Worm (Caenorhabditis elegans) whole organism, young adult: ENCODE results near the gene F11A10.6.
A peak's percentile ranks its signal among the peaks of the same experiment; 100 is the strongest.
"Not testable (repeated sequence)": the region's sequence is repeated elsewhere in the genome, so short reads cannot be mapped to it uniquely, and the experiment has no call there.

Source experiments
- B0035.1 ChIP-seq: sonication (generic microtip); optimal IDR thresholded peaks from 2 replicates; lab custom pipeline; 2016; ENCODE audit warnings: missing genetic modification characterization, mild to moderate bottlenecking, missing compliant biosample characterization, missing genotype, missing genetic modification reagents
- B0261.1 ChIP-seq: sonication (generic microtip); optimal IDR thresholded peaks from 2 replicates; lab custom pipeline; 2016; ENCODE audit warnings: mild to moderate bottlenecking, missing genetic modification characterization, moderate library complexity, missing compliant biosample characterization
- F22D6.2 ChIP-seq: sonication (generic microtip); optimal IDR thresholded peaks from 2 replicates; lab custom pipeline; 2016; ENCODE audit warnings: mild to moderate bottlenecking, missing genetic modification characterization, missing compliant biosample characterization
- F39B2.1 ChIP-seq: fragments of 200-800 bp; sonication (Bioruptor generic); IDR thresholded peaks from 2 replicates; pipeline ENCODE4 v1.3.6; 2022; ENCODE audit warnings: missing genetic modification reagents, missing genetic modification characterization, missing compliant biosample characterization
- K11D2.4 ChIP-seq: fragments of 200-800 bp; sonication (Bioruptor generic); IDR thresholded peaks from 2 replicates; pipeline ENCODE4 v1.3.6; 2022; ENCODE audit warnings: missing genetic modification reagents, missing genetic modification characterization, missing compliant biosample characterization
- atf-7 ChIP-seq: sonication (generic microtip); optimal IDR thresholded peaks from 2 replicates; lab custom pipeline; 2017; ENCODE audit warnings: mild to moderate bottlenecking, missing genetic modification characterization, missing compliant biosample characterization
- athp-1 ChIP-seq: sonication (generic microtip); optimal IDR thresholded peaks from 2 replicates; lab custom pipeline; 2017; ENCODE audit warnings: mild to moderate bottlenecking, missing genetic modification characterization, missing compliant biosample characterization
- cebp-1 ChIP-seq, 2 experiments: fragments of 200-800 bp in 1 of 2; sonication (Bioruptor generic) in 1 of 2; sonication (generic microtip) in 1 of 2; IDR thresholded peaks in 1 of 2; optimal IDR thresholded peaks in 1 of 2; 2 replicates each; pipeline versions ENCODE4 v1.3.6 to Lab custom; 2017 to 2022; ENCODE audit warnings: missing compliant biosample characterization in 2 of 2, missing genetic modification characterization in 2 of 2, mild to moderate bottlenecking in 1 of 2, missing genetic modification reagents in 1 of 2, moderate library complexity in 1 of 2
- ceh-40 ChIP-seq: fragments of 200-800 bp; sonication (Bioruptor generic); IDR thresholded peaks from 2 replicates; pipeline ENCODE4 v1.3.6; 2022; ENCODE audit warnings: missing genetic modification characterization, missing compliant biosample characterization
- efl-1 ChIP-seq: fragments of 150-350 bp; optimal IDR thresholded peaks from 2 replicates; lab custom pipeline; 2014; ENCODE audit warnings: missing biosample characterization, missing genetic modification reagents, missing genetic modification characterization
- egl-18 ChIP-seq: fragments of 200-800 bp; sonication (Bioruptor generic); IDR thresholded peaks from 2 replicates; pipeline ENCODE4 v1.3.6; 2022; ENCODE audit warnings: missing genetic modification reagents, missing genetic modification characterization, missing compliant biosample characterization
- egl-44 ChIP-seq: fragments of 200-800 bp; sonication (Bioruptor generic); IDR thresholded peaks from 2 replicates; pipeline ENCODE4 v1.3.6; 2022; ENCODE audit warnings: missing genetic modification reagents, missing genetic modification characterization, missing compliant biosample characterization
- egrh-3 ChIP-seq: fragments of 200-800 bp; sonication (Bioruptor generic); IDR thresholded peaks from 2 replicates; pipeline ENCODE4 v1.3.6; 2022; ENCODE audit warnings: missing genetic modification reagents, missing genetic modification characterization, missing compliant biosample characterization
- ets-4 ChIP-seq: fragments of 200-800 bp; sonication (Bioruptor generic); optimal IDR thresholded peaks from 2 replicates; lab custom pipeline; 2018; ENCODE audit warnings: mild to moderate bottlenecking, missing genetic modification characterization, missing compliant biosample characterization
- gei-17 ChIP-seq: fragments of 200-800 bp; sonication (Bioruptor generic); optimal IDR thresholded peaks from 2 replicates; lab custom pipeline; 2018; ENCODE audit warnings: mild to moderate bottlenecking, missing genetic modification characterization, missing compliant biosample characterization
- him-1 ChIP-seq: sonication (generic microtip); optimal IDR thresholded peaks from 2 replicates; lab custom pipeline; 2016; ENCODE audit warnings: missing genotype, missing genetic modification reagents, missing genetic modification characterization, missing compliant biosample characterization
- hlh-12 ChIP-seq: sonication (generic microtip); optimal IDR thresholded peaks from 2 replicates; lab custom pipeline; 2016; ENCODE audit warnings: missing genetic modification characterization, missing compliant biosample characterization
- hrde-1 ChIP-seq: sonication (generic microtip); optimal IDR thresholded peaks from 2 replicates; lab custom pipeline; 2016; ENCODE audit warnings: missing genetic modification characterization, mild to moderate bottlenecking, missing compliant biosample characterization, moderate library complexity, missing genotype, missing genetic modification reagents, borderline replicate concordance
- hsf-1 ChIP-seq: fragments of 200-800 bp; sonication (Bioruptor generic); IDR thresholded peaks from 2 replicates; pipeline ENCODE4 v1.3.6; 2022; ENCODE audit warnings: missing genetic modification reagents, missing genetic modification characterization, missing compliant biosample characterization
- let-526 ChIP-seq: fragments of 200-800 bp; sonication (Bioruptor generic); IDR thresholded peaks from 2 replicates; pipeline ENCODE4 v1.3.6; 2022; ENCODE audit warnings: missing genetic modification reagents, missing genetic modification characterization, missing compliant biosample characterization
- let-607 ChIP-seq, 2 experiments: fragments of 200-800 bp in 1 of 2; sonication (Bioruptor generic) in 1 of 2; sonication (generic microtip) in 1 of 2; optimal IDR thresholded peaks; 2 replicates each; lab custom pipeline; 2016 to 2018; ENCODE audit warnings: mild to moderate bottlenecking in 2 of 2, missing compliant biosample characterization in 2 of 2, missing genetic modification characterization in 2 of 2, moderate library complexity in 2 of 2, missing genotype in 1 of 2
- lin-26 ChIP-seq: fragments of 200-800 bp; sonication (Bioruptor generic); IDR thresholded peaks from 2 replicates; pipeline ENCODE4 v1.3.6; 2022; ENCODE audit warnings: missing genetic modification reagents, missing genetic modification characterization, missing compliant biosample characterization
- lsl-1 ChIP-seq: fragments of 200-800 bp; sonication (Bioruptor generic); optimal IDR thresholded peaks from 2 replicates; lab custom pipeline; 2018; ENCODE audit warnings: mild to moderate bottlenecking, missing genetic modification characterization, moderate library complexity, missing compliant biosample characterization
- mxl-1 ChIP-seq: sonication (generic microtip); optimal IDR thresholded peaks from 2 replicates; lab custom pipeline; 2016; ENCODE audit warnings: missing genetic modification characterization, missing compliant biosample characterization
- nhr-90 ChIP-seq: sonication (generic microtip); optimal IDR thresholded peaks from 2 replicates; lab custom pipeline; 2016; ENCODE audit warnings: missing genotype, mild to moderate bottlenecking, missing genetic modification characterization, missing compliant biosample characterization
- pbrm-1 ChIP-seq: fragments of 200-800 bp; sonication (Bioruptor generic); IDR thresholded peaks from 2 replicates; pipeline ENCODE4 v1.3.6; 2022; ENCODE audit warnings: missing genetic modification reagents, missing genetic modification characterization, missing compliant biosample characterization
- rcor-1 ChIP-seq: fragments of 200-800 bp; sonication (Bioruptor generic); IDR thresholded peaks from 2 replicates; pipeline ENCODE4 v1.3.6; 2022; ENCODE audit warnings: missing genetic modification reagents, missing genetic modification characterization, missing compliant biosample characterization
- sdz-38 ChIP-seq: sonication (generic microtip); optimal IDR thresholded peaks from 2 replicates; lab custom pipeline; 2016; ENCODE audit warnings: missing genotype, missing genetic modification characterization, missing compliant biosample characterization
- snpc-1.1 ChIP-seq: sonication (generic microtip); optimal IDR thresholded peaks from 2 replicates; lab custom pipeline; 2017; ENCODE audit warnings: missing genetic modification characterization, mild to moderate bottlenecking, missing compliant biosample characterization, antibody characterized with exemption, moderate library complexity, missing genotype, missing genetic modification reagents; ENCODE audit not compliant: insufficient read depth
- snpc-4 ChIP-seq, 5 experiments: fragments of 150-350 bp in 1 of 5; sonication (generic microtip) in 4 of 5; optimal IDR thresholded peaks; 2 replicates each; lab custom pipeline; 2014 to 2018; ENCODE audit warnings: missing genetic modification characterization in 5 of 5, missing biosample characterization in 3 of 5, antibody characterized with exemption in 2 of 5, mild to moderate bottlenecking in 2 of 5, missing compliant biosample characterization in 2 of 5, missing genotype in 2 of 5, moderate library complexity in 2 of 5, missing genetic modification reagents in 1 of 5
- sptf-2 ChIP-seq: fragments of 200-800 bp; sonication (Bioruptor generic); optimal IDR thresholded peaks from 2 replicates; lab custom pipeline; 2018; ENCODE audit warnings: mild to moderate bottlenecking, missing genetic modification characterization, missing compliant biosample characterization
- ztf-18 ChIP-seq: sonication (generic microtip); optimal IDR thresholded peaks from 2 replicates; lab custom pipeline; 2016; ENCODE audit warnings: missing genotype, mild to moderate bottlenecking, missing genetic modification characterization, missing compliant biosample characterization
- ztf-3 ChIP-seq: fragments of 200-800 bp; sonication (Bioruptor generic); optimal IDR thresholded peaks from 2 replicates; lab custom pipeline; 2018; ENCODE audit warnings: mild to moderate bottlenecking, missing genetic modification characterization, missing compliant biosample characterization

Gene F11A10.6

ce11 chrIV:12089551-12089950 lies at the start of gene F11A10.6:
TSS of gene F11A10.6 (minus strand) at chrIV:12089651.
- no peak for TF ChIP-seq lin-26 (GFP tag; lab: Robert Waterston, UW)
- no peak for TF ChIP-seq atf-7 (tag; lab: Kevin White, UChicago)
- TF ChIP-seq gei-17: no peak

ce11 chrIV:12138093-12138492 lies 48.6 kb upstream of the F11A10.6 start, which contains the start of gene B0001.4:
TSS of gene B0001.4 (minus strand) at chrIV:12138193.
- TF ChIP-seq gei-17; mxl-1; ceh-40 (GFP tag; lab: Robert Waterston, UW): not testable (repeated sequence)

ce11 chrIV:12134991-12135390 lies 45.5 kb upstream of the F11A10.6 start:
- TF ChIP-seq egl-44: no peak
- no peak for TF ChIP-seq hlh-12
- no peak for TF ChIP-seq sptf-2 (GFP tag; lab: Kevin White, UChicago)
- TF ChIP-seq nhr-90 (tag; lab: Kevin White, UChicago): no peak
- peak; percentile 23 for TF ChIP-seq hrde-1
- no peak for TF ChIP-seq egl-18 (GFP tag; lab: Robert Waterston, UW)
- no peak for TF ChIP-seq egrh-3
- TF ChIP-seq B0261.1 (tag; lab: Kevin White, UChicago): no peak
- TF ChIP-seq let-607 (tag; optimal IDR thresholded peaks at IDR 0.05; lab: Kevin White, UChicago): no peak
- no peak for TF ChIP-seq rcor-1 (GFP tag; lab: Robert Waterston, UW)
- TF ChIP-seq efl-1 (GFP tag; lab: Kevin White, UChicago): no peak
- peak; percentile 99 for TF ChIP-seq him-1 (tag; lab: Kevin White, UChicago)
- no peak for TF ChIP-seq F39B2.1 (GFP tag; lab: Robert Waterston, UW)
- peak; percentile 1 for TF ChIP-seq lsl-1 (GFP tag; lab: Kevin White, UChicago)
- no peak for TF ChIP-seq pbrm-1 (GFP tag; lab: Robert Waterston, UW)

ce11 chrIV:12133776-12134175 lies 44.3 kb upstream of the F11A10.6 start:
- no peak for TF ChIP-seq ztf-3 (GFP tag; lab: Kevin White, UChicago)
- TF ChIP-seq F22D6.2: no peak
- no peak for TF ChIP-seq rcor-1 (GFP tag; lab: Robert Waterston, UW)
- TF ChIP-seq ztf-18 (tag; lab: Kevin White, UChicago): no peak
- no peak for TF ChIP-seq B0035.1
- no peak for TF ChIP-seq athp-1 (tag; lab: Kevin White, UChicago)
- no peak for TF ChIP-seq K11D2.4 (GFP tag; lab: Robert Waterston, UW)
- no peak for TF ChIP-seq cebp-1 (GFP tag; IDR thresholded peaks at IDR 0.05; lab: Robert Waterston, UW)
- no peak for TF ChIP-seq cebp-1 (tag; optimal IDR thresholded peaks at IDR 0.05; lab: Kevin White, UChicago)
- TF ChIP-seq egl-44: no peak
- no peak for TF ChIP-seq lin-26 (GFP tag; lab: Robert Waterston, UW)
- no peak for TF ChIP-seq ets-4 (GFP tag; lab: Kevin White, UChicago)
- no peak for TF ChIP-seq sdz-38
- no peak for TF ChIP-seq sptf-2 (GFP tag; lab: Kevin White, UChicago)
- TF ChIP-seq let-526 (GFP tag; lab: Robert Waterston, UW): no peak

ce11 chrIV:12131308-12132072 lies 42.0 kb upstream of the F11A10.6 start:
- no peak for TF ChIP-seq hsf-1 (GFP tag; lab: Robert Waterston, UW)
- TF ChIP-seq snpc-4 (GFP tag; optimal IDR thresholded peaks at IDR 0.05; lab: Kevin White, UChicago): peak; percentile 19
- TF ChIP-seq snpc-4 (tag; optimal IDR thresholded peaks at IDR 0.05; lab: Kevin White, UChicago): peak in 2 of 4 experiments; percentile 44 to 69
- TF ChIP-seq snpc-1.1 (tag; lab: Kevin White, UChicago): peak; percentile 45
